Worm (Caenorhabditis elegans): Measurements from ENCODE around the gene K01A12.3.

The K01A12.3 gene

DNA sequence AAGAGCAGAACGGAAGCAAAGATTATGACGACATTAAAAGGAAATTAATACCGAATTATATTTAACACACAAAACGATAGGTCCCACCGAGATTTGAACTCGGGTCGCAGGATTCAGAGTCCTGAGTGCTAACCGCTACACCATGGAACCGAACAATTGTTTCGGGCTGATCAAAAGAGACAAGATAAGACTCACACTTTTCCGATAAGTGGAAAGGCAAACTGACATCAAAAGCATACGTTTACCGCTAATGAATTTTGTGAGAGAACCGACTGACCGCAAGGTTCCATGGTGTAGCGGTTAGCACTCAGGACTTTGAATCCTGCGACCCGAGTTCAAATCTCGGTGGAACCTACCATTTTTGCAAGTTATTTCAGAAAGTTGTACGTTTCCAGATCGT lies 16.2 kb downstream of the K01A12.3 start (continued):
- TF ChIP-seq repo-1 (tag; optimal IDR thresholded peaks at IDR 0.05) (no peak), lin-54 (GFP tag; optimal IDR thresholded peaks at IDR 0.05) (no peak), dpff-1 (tag; optimal IDR thresholded peaks at IDR 0.05) (no peak), nhr-90 (tag; optimal IDR thresholded peaks at IDR 0.05) (peak; percentile 81), attf-3 (GFP tag; conservative IDR thresholded peaks at IDR 0.05) (0 out of 2 replicates have a peak, but pooled peaks have one; percentile 14), akir-1 (GFP tag; optimal IDR thresholded peaks at IDR 0.05) (no peak), ceh-91 (GFP tag; IDR thresholded peaks at IDR 0.05) (no peak), lsy-27 (tag; optimal IDR thresholded peaks at IDR 0.05; ENCODE audit: borderline replicate concordance, insufficient read depth) (peak; percentile 42), C17E4.6 (GFP tag; IDR thresholded peaks at IDR 0.05) (no peak), athp-1 (tag; optimal IDR thresholded peaks at IDR 0.05) (peak; percentile 29), zim-3 (tag; optimal IDR thresholded peaks at IDR 0.05) (peak; percentile 80), D2030.7 (GFP tag; IDR thresholded peaks at IDR 0.05) (peak; percentile 49; the same call in 1 of the 2 replicates), somi-1 (GFP tag; optimal IDR thresholded peaks at IDR 0.05) (peak; percentile 69), rpc-1 (optimal IDR thresholded peaks at IDR 0.05) (peak; percentile 97), rpc-1 (tag; optimal IDR thresholded peaks at IDR 0.05) (peak; percentile 92), F57C9.4 (tag; optimal IDR thresholded peaks at IDR 0.05) (no peak), hmg-20 (GFP tag; IDR thresholded peaks at IDR 0.05) (peak; percentile 62; the same call in 1 of the 2 replicates), nhr-27 (tag; optimal IDR thresholded peaks at IDR 0.05) (no peak), lir-1 (GFP tag; conservative IDR thresholded peaks at IDR 0.05) (0 out of 2 replicates have a peak, but pooled peaks have one; percentile 34), F37B4.10 (GFP tag; IDR thresholded peaks at IDR 0.05) (no peak), rec-8 (tag; optimal IDR thresholded peaks at IDR 0.05) (peak; percentile 40 to 51), nhr-179 (tag; optimal IDR thresholded peaks at IDR 0.05) (peak; percentile 7), rcor-1 (GFP tag; IDR thresholded peaks at IDR 0.05) (0 out of 2 replicates have a peak, but pooled peaks have one; percentile 20), Y95B8A.8 (GFP tag; IDR thresholded peaks at IDR 0.05) (no peak), unc-62 (GFP tag; optimal IDR thresholded peaks at IDR 0.05) (no peak), snpc-4 (GFP tag; optimal IDR thresholded peaks at IDR 0.05) (peak; percentile 47), snpc-4 (tag; optimal IDR thresholded peaks at IDR 0.05) (peak in 2 of 4 experiments; percentile 51 to 60), atf-7 (tag; optimal IDR thresholded peaks at IDR 0.05) (no peak), efl-1 (GFP tag; optimal IDR thresholded peaks at IDR 0.05) (no peak), ztf-6 (GFP tag; IDR thresholded peaks at IDR 0.05) (no peak), tbp1 (GFP tag; optimal IDR thresholded peaks at IDR 0.05) (peak; percentile 90), hmg-1.2 (GFP tag; IDR thresholded peaks at IDR 0.05) (peak; percentile 77; the same call in 1 of the 2 replicates), lin-26 (GFP tag; IDR thresholded peaks at IDR 0.05) (peak; percentile 93), dpl-1 (GFP tag; optimal IDR thresholded peaks at IDR 0.05) (no peak), mes-4 (tag; optimal IDR thresholded peaks at IDR 0.05) (no peak), nhr-80 (tag; optimal IDR thresholded peaks at IDR 0.05) (no peak), tlf-1 (GFP tag; optimal IDR thresholded peaks at IDR 0.05) (no peak), sdz-38 (tag; optimal IDR thresholded peaks at IDR 0.05) (no peak), F55B11.4 (tag; optimal IDR thresholded peaks at IDR 0.05; ENCODE audit: borderline replicate concordance, insufficient read depth) (no peak), T07F8.4 (tag; optimal IDR thresholded peaks at IDR 0.05) (peak; percentile 53), ceh-100 (GFP tag; IDR thresholded peaks at IDR 0.05) (no peak), pbrm-1 (GFP tag; IDR thresholded peaks at IDR 0.05) (peak; percentile 47; the same call in 1 of the 2 replicates), gei-17 (GFP tag; optimal IDR thresholded peaks at IDR 0.05) (no peak), nhr-120 (GFP tag; IDR thresholded peaks at IDR 0.05) (no peak), nfyb-1 (GFP tag; IDR thresholded peaks at IDR 0.05) (peak; percentile 75), chd-7 (tag; optimal IDR thresholded peaks at IDR 0.05) (peak; percentile 71), let-607 (tag; optimal IDR thresholded peaks at IDR 0.05) (peak in 1 of 2 experiments; percentile 43), ztf-3 (GFP tag; optimal IDR thresholded peaks at IDR 0.05) (no peak)

Measured in whole organism, young adult.